Worm (Caenorhabditis elegans): ENCODE results near the gene Y72A10A.1.

Y72A10A.1 gene

DNA sequence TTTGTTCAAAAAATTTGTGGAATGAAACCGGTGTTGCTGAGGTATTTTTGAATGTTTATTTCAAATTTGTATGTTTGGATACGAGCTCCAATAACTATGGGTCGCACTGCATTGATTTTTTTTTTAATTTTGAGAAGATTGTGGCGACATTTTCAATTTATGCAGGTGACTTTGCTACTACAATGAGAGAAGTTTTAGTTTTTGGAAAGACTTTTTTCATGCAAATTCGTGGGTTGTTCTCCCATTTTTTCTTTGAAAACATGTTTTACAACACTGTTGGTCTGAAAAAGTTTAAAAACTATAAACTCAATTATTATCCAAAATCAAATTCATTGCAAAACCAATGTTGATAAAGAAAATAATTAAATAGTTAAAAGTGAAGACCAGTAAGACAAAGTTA is 49.4 kb downstream of the Y72A10A.1 start:
- TF ChIP-seq F10B5.3 (tag; optimal IDR thresholded peaks at IDR 0.05) (no peak), lim-7 (GFP tag; IDR thresholded peaks at IDR 0.05) (0 out of 2 replicates have a peak, but pooled peaks have one; percentile 30), pha-4 (GFP tag; IDR thresholded peaks at IDR 0.05) (peak; percentile 59; the same call in 1 of the 2 replicates), pha-4 (tag; optimal IDR thresholded peaks at IDR 0.05) (no peak), mes-2 (tag; optimal IDR thresholded peaks at IDR 0.05; ENCODE audit: poor library complexity, severe bottlenecking) (peak; percentile 59), nhr-28 (tag; optimal IDR thresholded peaks at IDR 0.05) (peak; percentile 21), lin-38 (GFP tag; IDR thresholded peaks at IDR 0.05) (peak; percentile 38), nhr-77 (tag; optimal IDR thresholded peaks at IDR 0.05) (peak; percentile 45), lsy-2 (tag; optimal IDR thresholded peaks at IDR 0.05) (peak in 1 of 2 experiments; percentile 50), dve-1 (tag; optimal IDR thresholded peaks at IDR 0.05; ENCODE audit: insufficient read depth) (peak; percentile 75), zfp-3 (GFP tag; conservative IDR thresholded peaks at IDR 0.05) (peak; percentile 61; the same call in 1 of the 2 replicates), nhr-102 (tag; optimal IDR thresholded peaks at IDR 0.05) (peak; percentile 76), cey-2 (tag; optimal IDR thresholded peaks at IDR 0.05; ENCODE audit: borderline replicate concordance, insufficient read depth) (no peak), vab-7 (GFP tag; IDR thresholded peaks at IDR 0.05) (0 out of 2 replicates have a peak, but pooled peaks have one; percentile 25), lin-39 (tag; optimal IDR thresholded peaks at IDR 0.05) (no peak), aha-1 (tag) (peak; percentile 45), lin-1 (GFP tag; IDR thresholded peaks at IDR 0.05) (0 out of 2 replicates have a peak, but pooled peaks have one; percentile 16), hlh-11 (tag; optimal IDR thresholded peaks at IDR 0.05) (peak; percentile 47), nhr-237 (tag; optimal IDR thresholded peaks at IDR 0.05) (peak; percentile 50), mxl-2 (GFP tag; conservative IDR thresholded peaks at IDR 0.05) (no peak), dmd-6 (GFP tag; IDR thresholded peaks at IDR 0.05) (peak; percentile 26), nhr-48 (tag; optimal IDR thresholded peaks at IDR 0.05) (peak; percentile 21), T20F7.1 (GFP tag; optimal IDR thresholded peaks at IDR 0.05) (peak; percentile 13), daf-16 (GFP tag; optimal IDR thresholded peaks at IDR 0.05) (no peak), daf-16 (tag; optimal IDR thresholded peaks at IDR 0.05) (peak; percentile 16), mep-1 (tag; optimal IDR thresholded peaks at IDR 0.05) (peak; percentile 87), duxl-1 (tag; optimal IDR thresholded peaks at IDR 0.05; ENCODE audit: poor library complexity) (peak; percentile 71), mdt-29 (GFP tag; IDR thresholded peaks at IDR 0.05) (no peak), daf-8 (GFP tag; IDR thresholded peaks at IDR 0.05) (no peak), T26A8.4 (GFP tag; IDR thresholded peaks at IDR 0.05) (0 out of 2 replicates have a peak, but pooled peaks have one; percentile 79)

- TF ChIP-seq nhr-102 (tag; optimal IDR thresholded peaks at IDR 0.05) (no peak), ceh-20 (GFP tag; IDR thresholded peaks at IDR 0.05) (no peak), pha-4 (GFP tag; IDR thresholded peaks at IDR 0.05) (no peak), pha-4 (tag; optimal IDR thresholded peaks at IDR 0.05) (no peak), F26F4.8 (GFP tag; conservative IDR thresholded peaks at IDR 0.05) (no peak), sdz-12 (GFP tag; optimal IDR thresholded peaks at IDR 0.05) (no peak), ceh-44 (GFP tag; IDR thresholded peaks at IDR 0.05) (no peak), arid-1 (GFP tag; conservative IDR thresholded peaks at IDR 0.05) (no peak), lin-1 (GFP tag; IDR thresholded peaks at IDR 0.05) (no peak), egl-43 (GFP tag; IDR thresholded peaks at IDR 0.05) (no peak), hlh-11 (tag; optimal IDR thresholded peaks at IDR 0.05) (no peak), zip-11 (GFP tag; IDR thresholded peaks at IDR 0.05) (no peak), madf-9 (GFP tag; conservative IDR thresholded peaks at IDR 0.05) (no peak), D1046.2 (GFP tag; IDR thresholded peaks at IDR 0.05) (no peak), Y75B8A.6 (GFP tag; IDR thresholded peaks at IDR 0.05) (no peak)
Observed at ce11 chrX:6087676-6088075, 50.5 kb downstream of the Y72A10A.1 start, which contains the start of gene C45B2.8. C45B2.8 (plus strand) TSS chrX:6087976.
